Worm (Caenorhabditis elegans) whole organism, L4 larva: ENCODE results near the gene col-187.
A peak's percentile ranks its signal among the peaks of the same experiment; 100 is the strongest.

ENCODE experiments used
- ceh-20 ChIP-seq: fragments of 200-800 bp; sonication (Bioruptor generic); IDR thresholded peaks from 2 replicates; pipeline ENCODE4 v1.3.6; 2022; ENCODE audit warnings: missing genetic modification reagents, missing genetic modification characterization, missing compliant biosample characterization
- daf-16 ChIP-seq, 3 experiments: sonication (generic microtip); optimal IDR thresholded peaks; 2 replicates each; lab custom pipeline; 2016 to 2017; ENCODE audit warnings: missing genetic modification characterization in 3 of 3, missing genetic modification reagents in 3 of 3, mild to moderate bottlenecking in 2 of 3, missing compliant biosample characterization in 2 of 3, missing biosample characterization in 1 of 3, moderate library complexity in 1 of 3
- daf-19 ChIP-seq: fragments of 200-800 bp; sonication (Bioruptor generic); conservative IDR thresholded peaks from 2 replicates; pipeline ENCODE4 v1.3.6; 2022; ENCODE audit warnings: missing genetic modification characterization, missing compliant biosample characterization
- dmd-8 ChIP-seq: fragments of 200-800 bp; sonication (Bioruptor generic); IDR thresholded peaks from 2 replicates; pipeline ENCODE4 v1.3.6; 2022; ENCODE audit warnings: missing genetic modification characterization, missing compliant biosample characterization
- dve-1 ChIP-seq: sonication (generic microtip); optimal IDR thresholded peaks from 2 replicates; lab custom pipeline; 2017; ENCODE audit warnings: antibody characterized with exemption, mild to moderate bottlenecking, missing genetic modification characterization, missing compliant biosample characterization; ENCODE audit not compliant: insufficient read depth
- egl-43 ChIP-seq: fragments of 200-800 bp; sonication (Bioruptor generic); IDR thresholded peaks from 2 replicates; pipeline ENCODE4 v1.3.6; 2022; ENCODE audit warnings: missing genetic modification reagents, missing genetic modification characterization, missing compliant biosample characterization
- hlh-30 ChIP-seq: sonication (generic microtip); optimal IDR thresholded peaks from 2 replicates; lab custom pipeline; 2017; ENCODE audit warnings: antibody characterized with exemption, mild to moderate bottlenecking, missing genetic modification characterization, missing compliant biosample characterization; ENCODE audit not compliant: insufficient read depth
- mdl-1 ChIP-seq, 2 experiments: fragments of 150-350 bp in 1 of 2; sonication (generic microtip) in 1 of 2; optimal IDR thresholded peaks; 2 replicates each; lab custom pipeline; 2014 to 2017; ENCODE audit warnings: missing biosample characterization in 2 of 2, missing genetic modification characterization in 2 of 2
- mxl-2 ChIP-seq: fragments of 200-800 bp; sonication (Bioruptor generic); conservative IDR thresholded peaks from 2 replicates; pipeline ENCODE4 v1.3.6; 2022; ENCODE audit warnings: missing genetic modification reagents, missing genetic modification characterization, missing compliant biosample characterization
- nhr-111 ChIP-seq: fragments of 200-800 bp; sonication (Bioruptor generic); optimal IDR thresholded peaks from 2 replicates; lab custom pipeline; 2018; ENCODE audit warnings: mild to moderate bottlenecking, missing genetic modification characterization, missing compliant biosample characterization
- pha-4 ChIP-seq, 2 experiments: fragments of 150-350 bp in 1 of 2; fragments of 200-800 bp in 1 of 2; sonication (Bioruptor generic) in 1 of 2; IDR thresholded peaks in 1 of 2; optimal IDR thresholded peaks in 1 of 2; 2 replicates each; pipeline versions ENCODE4 v1.3.6 to Lab custom; 2014 to 2022; ENCODE audit warnings: missing genetic modification characterization in 2 of 2, missing genetic modification reagents in 2 of 2, missing biosample characterization in 1 of 2, missing compliant biosample characterization in 1 of 2
- set-16 ChIP-seq: fragments of 200-800 bp; sonication (Bioruptor generic); IDR thresholded peaks from 2 replicates; pipeline ENCODE4 v1.3.6; 2022; ENCODE audit warnings: missing genetic modification reagents, missing genetic modification characterization, missing compliant biosample characterization
- unc-62 ChIP-seq, 3 experiments: fragments of 150-350 bp in 1 of 3; sonication (generic microtip); optimal IDR thresholded peaks in 2 of 3; peaks in 1 of 3; 1 replicate in 1 of 3; 2 replicates in 2 of 3; lab custom pipeline; 2014 to 2017; ENCODE audit warnings: missing biosample characterization in 3 of 3, missing genetic modification characterization in 3 of 3, missing genetic modification reagents in 3 of 3, missing genotype in 1 of 3
- vab-7 ChIP-seq: fragments of 200-800 bp; sonication (Bioruptor generic); IDR thresholded peaks from 2 replicates; pipeline ENCODE4 v1.3.6; 2022; ENCODE audit warnings: missing genetic modification reagents, missing genetic modification characterization, missing compliant biosample characterization

Gene col-187

ce11 chrX:16117618-16118017, 44.9 kb downstream of the col-187 start:
- TF ChIP-seq nhr-111 (GFP tag; lab: Kevin White, UChicago) (no peak), mxl-2 (no peak), set-16 (peak; percentile 96), mdl-1 (tag; optimal IDR thresholded peaks at IDR 0.05; lab: Kevin White, UChicago) (no peak), egl-43 (GFP tag; lab: Robert Waterston, UW) (peak; percentile 14; the same call in 1 of the 2 replicates), ceh-20 (GFP tag; lab: Robert Waterston, UW) (no peak), pha-4 (GFP tag; IDR thresholded peaks at IDR 0.05; lab: Robert Waterston, UW) (no peak), pha-4 (tag; optimal IDR thresholded peaks at IDR 0.05; lab: Kevin White, UChicago) (no peak), hlh-30 (no peak), unc-62 (GFP tag; optimal IDR thresholded peaks at IDR 0.05 in 1 of 2; lab: Kevin White, UChicago) (peak in 1 of 2 experiments; percentile 16), unc-62 (tag; optimal IDR thresholded peaks at IDR 0.05; lab: Kevin White, UChicago) (no peak), dve-1 (tag; lab: Kevin White, UChicago) (no peak)

- TF ChIP-seq egl-43 (GFP tag; lab: Robert Waterston, UW) (no peak), daf-19 (GFP tag; lab: Robert Waterston, UW) (no peak), vab-7 (GFP tag; lab: Robert Waterston, UW) (no peak)
These were observed 49.9 kb downstream of the col-187 start for ce11 chrX:16122628-16123027.

DNA sequence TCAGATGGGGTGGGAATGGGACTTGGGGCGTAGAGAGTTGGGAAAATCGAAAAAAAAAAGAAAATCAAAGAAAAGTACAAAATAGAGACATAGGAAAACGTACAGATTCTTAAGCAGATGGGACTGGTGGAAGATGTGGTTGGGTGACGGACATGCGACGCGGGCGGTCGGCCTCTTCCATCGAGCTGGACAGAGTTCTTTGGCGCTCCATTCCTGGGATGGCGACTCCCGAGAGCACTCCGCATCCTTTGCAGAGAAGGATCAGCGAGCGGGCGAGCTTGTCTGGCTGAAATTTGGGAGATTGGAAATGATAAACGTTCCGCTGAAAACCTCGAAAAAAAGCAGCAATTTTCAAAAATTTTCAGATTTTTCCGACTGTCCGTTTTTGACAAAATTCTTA, 51.6 kb downstream of the col-187 start:
- TF ChIP-seq dmd-8 (GFP tag; lab: Robert Waterston, UW) = no peak
- peak; percentile 78 for TF ChIP-seq set-16
- 0 out of 2 replicates have a peak, but pooled peaks have one; percentile 21 for TF ChIP-seq egl-43 (GFP tag; lab: Robert Waterston, UW)
- no peak for TF ChIP-seq daf-16 (GFP tag; optimal IDR thresholded peaks at IDR 0.05; lab: Kevin White, UChicago)
- TF ChIP-seq daf-16 (tag; optimal IDR thresholded peaks at IDR 0.05; lab: Kevin White, UChicago) = peak; percentile 4
